Fruit fly (Drosophila melanogaster) whole organism, embryonic: ENCODE measurements around the gene Pfdn2.
A peak's percentile ranks its signal among the peaks of the same experiment; 100 is the strongest.

ENCODE experiments used
- Aef1 ChIP-seq: fragments of 200-800 bp; sonication (Bioruptor generic); IDR thresholded peaks from 3 replicates; pipeline ENCODE4 v1.3.6; 2022; ENCODE audit warnings: missing biosample characterization, missing genetic modification characterization
- Atf3 ChIP-seq: fragments of 200-800 bp; sonication (Bioruptor generic); optimal IDR thresholded peaks from 3 replicates; lab custom pipeline; 2016; ENCODE audit warnings: missing biosample characterization, missing genetic modification characterization
- CG12155 ChIP-seq: fragments of 200-800 bp; sonication (Bioruptor generic); optimal IDR thresholded peaks from 3 replicates; lab custom pipeline; 2016; ENCODE audit warnings: missing biosample characterization, missing genetic modification characterization
- CG13123 ChIP-seq: fragments of 200-800 bp; sonication (Bioruptor generic); optimal IDR thresholded peaks from 2 replicates; lab custom pipeline; 2016; ENCODE audit warnings: missing biosample characterization, missing genetic modification characterization
- CG13296 ChIP-seq: fragments of 200-800 bp; sonication (Bioruptor generic); optimal IDR thresholded peaks from 3 replicates; lab custom pipeline; 2018; ENCODE audit warnings: missing biosample characterization, mild to moderate bottlenecking, missing genetic modification characterization
- CG14860 ChIP-seq: fragments of 200-800 bp; sonication (Bioruptor generic); IDR thresholded peaks from 3 replicates; pipeline ENCODE4 v1.3.6; 2022; ENCODE audit warnings: missing biosample characterization, missing genetic modification characterization; ENCODE audit not compliant: partially characterized antibody
- CG15073 ChIP-seq: fragments of 200-800 bp; sonication (Bioruptor generic); optimal IDR thresholded peaks from 2 replicates; lab custom pipeline; 2016; ENCODE audit warnings: missing biosample characterization, missing genetic modification characterization
- CG15269 ChIP-seq: fragments of 200-800 bp; sonication (Bioruptor generic); optimal IDR thresholded peaks from 2 replicates; lab custom pipeline; 2018; ENCODE audit warnings: missing biosample characterization, mild to moderate bottlenecking, missing genetic modification characterization, moderate library complexity
- CG15601 ChIP-seq: fragments of 200-800 bp; sonication (Bioruptor generic); optimal IDR thresholded peaks from 3 replicates; lab custom pipeline; 2019; ENCODE audit warnings: missing biosample characterization, mild to moderate bottlenecking, missing genetic modification characterization, moderate library complexity
- CG16813 ChIP-seq: fragments of 200-800 bp; sonication (Bioruptor generic); IDR thresholded peaks from 3 replicates; pipeline ENCODE4 v1.3.6; 2022; ENCODE audit warnings: missing biosample characterization, missing genetic modification characterization; ENCODE audit not compliant: partially characterized antibody
- CG17359 ChIP-seq: fragments of 200-800 bp; sonication (Bioruptor generic); optimal IDR thresholded peaks from 3 replicates; lab custom pipeline; 2018; ENCODE audit warnings: missing biosample characterization, mild to moderate bottlenecking, missing genetic modification characterization, moderate library complexity
- CG2678 ChIP-seq: fragments of 200-800 bp; sonication (Bioruptor generic); optimal IDR thresholded peaks from 3 replicates; lab custom pipeline; 2019; ENCODE audit warnings: missing biosample characterization, mild to moderate bottlenecking, missing genetic modification characterization, moderate library complexity
- CG2889 ChIP-seq: fragments of 200-800 bp; sonication (Bioruptor generic); IDR thresholded peaks from 3 replicates; pipeline ENCODE4 v1.3.6; 2022; ENCODE audit warnings: missing biosample characterization, missing genetic modification characterization
- CG31224 ChIP-seq: fragments of 200-800 bp; sonication (Bioruptor generic); IDR thresholded peaks from 2 replicates; pipeline ENCODE4 v1.3.6; 2022; ENCODE audit warnings: missing biosample characterization, missing genetic modification characterization
- CG32532 ChIP-seq: fragments of 200-800 bp; sonication (Bioruptor generic); IDR thresholded peaks from 2 replicates; pipeline ENCODE4 v1.3.6; 2022; ENCODE audit warnings: missing biosample characterization, missing genetic modification characterization
- CG32767 ChIP-seq: fragments of 200-800 bp; sonication (Bioruptor generic); IDR thresholded peaks from 2 replicates; pipeline ENCODE4 v1.3.6; 2022; ENCODE audit warnings: missing biosample characterization, missing genetic modification characterization
- CG5245 ChIP-seq: fragments of 200-800 bp; sonication (Bioruptor generic); optimal IDR thresholded peaks from 3 replicates; lab custom pipeline; 2016; ENCODE audit warnings: missing biosample characterization, missing genetic modification characterization
- CG7372 ChIP-seq: fragments of 200-800 bp; sonication (Bioruptor generic); IDR thresholded peaks from 2 replicates; pipeline ENCODE4 v1.3.6; 2022; ENCODE audit warnings: missing biosample characterization, missing genetic modification characterization
- CG7839 ChIP-seq: fragments of 200-800 bp; sonication (Bioruptor generic); optimal IDR thresholded peaks from 3 replicates; lab custom pipeline; 2018; ENCODE audit warnings: missing biosample characterization, mild to moderate bottlenecking, missing genetic modification characterization, moderate library complexity
- CG7928 ChIP-seq: fragments of 200-800 bp; sonication (Bioruptor generic); optimal IDR thresholded peaks from 2 replicates; lab custom pipeline; 2017; ENCODE audit warnings: missing biosample characterization, mild to moderate bottlenecking, missing genetic modification characterization
- CG9609 ChIP-seq: fragments of 200-800 bp; sonication (Bioruptor generic); optimal IDR thresholded peaks from 3 replicates; lab custom pipeline; 2016; ENCODE audit warnings: missing biosample characterization, missing genetic modification characterization
- CG9727 ChIP-seq: fragments of 200-800 bp; sonication (Bioruptor generic); optimal IDR thresholded peaks from 3 replicates; lab custom pipeline; 2017; ENCODE audit warnings: missing biosample characterization, mild to moderate bottlenecking, missing genetic modification characterization
- CG9817 ChIP-seq: fragments of 200-800 bp; sonication (Bioruptor generic); optimal IDR thresholded peaks from 2 replicates; lab custom pipeline; 2018; ENCODE audit warnings: missing biosample characterization, mild to moderate bottlenecking, missing genetic modification characterization, moderate library complexity
- Dp ChIP-seq: fragments of 200-800 bp; sonication (Bioruptor generic); optimal IDR thresholded peaks from 2 replicates; lab custom pipeline; 2018; ENCODE audit warnings: missing biosample characterization, mild to moderate bottlenecking, missing genetic modification characterization, moderate library complexity
- Ets97D ChIP-seq: fragments of 200-800 bp; sonication (Bioruptor generic); optimal IDR thresholded peaks from 3 replicates; lab custom pipeline; 2016; ENCODE audit warnings: missing biosample characterization, missing genetic modification characterization
- Gug ChIP-seq: fragments of 200-800 bp; sonication (Bioruptor generic); IDR thresholded peaks from 4 replicates; pipeline ENCODE4 v1.3.6; 2022; ENCODE audit warnings: missing biosample characterization, missing genetic modification characterization
- Hmx ChIP-seq: fragments of 200-800 bp; sonication (Bioruptor generic); optimal IDR thresholded peaks from 2 replicates; lab custom pipeline; 2016; ENCODE audit warnings: missing biosample characterization, missing genetic modification characterization
- Lhr ChIP-seq: fragments of 200-800 bp; sonication (Bioruptor generic); optimal IDR thresholded peaks from 3 replicates; lab custom pipeline; 2017; ENCODE audit warnings: mild to moderate bottlenecking, missing biosample characterization, missing genetic modification reagents, missing genetic modification characterization
- Lpt ChIP-seq: fragments of >200 bp; optimal IDR thresholded peaks from 2 replicates; lab custom pipeline; 2018; ENCODE audit warnings: missing biosample characterization, missing genetic modification characterization
- NC2β ChIP-seq: fragments of 200-800 bp; sonication (Bioruptor generic); optimal IDR thresholded peaks from 2 replicates; lab custom pipeline; 2016; ENCODE audit warnings: missing biosample characterization, missing genetic modification characterization
- Optix ChIP-seq: fragments of 200-800 bp; sonication (Bioruptor generic); IDR thresholded peaks from 3 replicates; pipeline ENCODE4 v1.3.6; 2022; ENCODE audit warnings: missing biosample characterization, missing genetic modification characterization
- Sox102F ChIP-seq: fragments of 200-800 bp; sonication (Bioruptor generic); optimal IDR thresholded peaks from 2 replicates; lab custom pipeline; 2018; ENCODE audit warnings: missing biosample characterization, mild to moderate bottlenecking, missing genetic modification characterization, moderate library complexity
- Spps ChIP-seq: fragments of 200-800 bp; sonication (Bioruptor generic); optimal IDR thresholded peaks from 2 replicates; lab custom pipeline; 2018; ENCODE audit warnings: missing biosample characterization, mild to moderate bottlenecking, missing genetic modification characterization
- Ssrp ChIP-seq: fragments of 200-800 bp; sonication (Bioruptor generic); optimal IDR thresholded peaks from 2 replicates; lab custom pipeline; 2018; ENCODE audit warnings: missing biosample characterization, mild to moderate bottlenecking, missing genetic modification characterization, moderate library complexity
- al ChIP-seq: fragments of 200-800 bp; sonication (Bioruptor generic); IDR thresholded peaks from 2 replicates; pipeline ENCODE4 v1.3.6; 2022; ENCODE audit warnings: missing biosample characterization, missing genetic modification characterization
- bigmax ChIP-seq: fragments of 200-800 bp; sonication (Bioruptor generic); optimal IDR thresholded peaks from 2 replicates; lab custom pipeline; 2018; ENCODE audit warnings: missing biosample characterization, mild to moderate bottlenecking, missing genetic modification characterization
- crp ChIP-seq, 2 experiments: fragments of 200-800 bp; sonication (Bioruptor generic); optimal IDR thresholded peaks; 2 replicates in 1 of 2; 3 replicates in 1 of 2; lab custom pipeline; 2017; ENCODE audit warnings: missing biosample characterization in 2 of 2, missing genetic modification characterization in 2 of 2, mild to moderate bottlenecking in 1 of 2, moderate library complexity in 1 of 2
- dmrt99B ChIP-seq: fragments of 200-800 bp; sonication (Bioruptor generic); optimal IDR thresholded peaks from 2 replicates; lab custom pipeline; 2018; ENCODE audit warnings: missing biosample characterization, mild to moderate bottlenecking, missing genetic modification characterization, moderate library complexity
- en ChIP-seq: fragments of 200-800 bp; sonication (Bioruptor generic); optimal IDR thresholded peaks from 2 replicates; lab custom pipeline; 2016; ENCODE audit warnings: missing biosample characterization, missing genetic modification characterization
- eve ChIP-seq, 2 experiments: fragments of >200 bp; optimal IDR thresholded peaks; 2 replicates each; lab custom pipeline; 2017; ENCODE audit warnings: missing biosample characterization in 2 of 2, missing genetic modification characterization in 2 of 2
- inv ChIP-seq: fragments of 200-800 bp; sonication (Bioruptor generic); IDR thresholded peaks from 2 replicates; pipeline ENCODE4 v1.3.6; 2022; ENCODE audit warnings: missing biosample characterization, missing genetic modification characterization; ENCODE audit not compliant: partially characterized antibody
- org-1 ChIP-seq: fragments of 200-800 bp; sonication (Bioruptor generic); optimal IDR thresholded peaks from 2 replicates; lab custom pipeline; 2017; ENCODE audit warnings: missing biosample characterization, missing genetic modification characterization
- otp ChIP-seq: fragments of 200-800 bp; sonication (Bioruptor generic); IDR thresholded peaks from 3 replicates; pipeline ENCODE4, ENCODE4 v1.3.6; 2022; ENCODE audit warnings: missing biosample characterization, missing genetic modification characterization
- psq ChIP-seq: fragments of 200-800 bp; sonication (Bioruptor generic); optimal IDR thresholded peaks from 2 replicates; lab custom pipeline; 2017; ENCODE audit warnings: missing biosample characterization, missing genetic modification characterization
- pzg ChIP-seq: fragments of 200-800 bp; sonication (Bioruptor generic); optimal IDR thresholded peaks from 3 replicates; lab custom pipeline; 2018; ENCODE audit warnings: missing biosample characterization, mild to moderate bottlenecking, missing genetic modification characterization, moderate library complexity
- sima ChIP-seq: fragments of 200-800 bp; sonication (Bioruptor generic); optimal IDR thresholded peaks from 2 replicates; lab custom pipeline; 2016; ENCODE audit warnings: missing biosample characterization, missing genetic modification characterization
- tll ChIP-seq, 2 experiments: fragments of 200-800 bp in 1 of 2; fragments of >200 bp in 1 of 2; sonication (Bioruptor generic) in 1 of 2; optimal IDR thresholded peaks; 2 replicates each; lab custom pipeline; 2017 to 2019; ENCODE audit warnings: missing biosample characterization in 2 of 2, missing genetic modification characterization in 2 of 2, mild to moderate bottlenecking in 1 of 2, moderate library complexity in 1 of 2
- tna ChIP-seq: fragments of 200-800 bp; sonication (Bioruptor generic); IDR thresholded peaks from 2 replicates; pipeline ENCODE4 v1.3.6; 2022; ENCODE audit warnings: missing biosample characterization, missing genetic modification characterization; ENCODE audit not compliant: partially characterized antibody
- ttk ChIP-seq: fragments of 200-800 bp; sonication (Bioruptor generic); IDR thresholded peaks from 2 replicates; pipeline ENCODE4 v2.1.2; 2022; ENCODE audit warnings: missing biosample characterization, missing genetic modification characterization
- tx ChIP-seq: fragments of 200-800 bp; sonication (Bioruptor generic); optimal IDR thresholded peaks from 2 replicates; lab custom pipeline; 2016; ENCODE audit warnings: missing biosample characterization, missing genetic modification characterization

The Pfdn2 gene

dm6 chr3L:11061200-11061599, 13.0 kb downstream of the Pfdn2 start, which contains the start of the genes CG6321 and Blos2 (continued):
- TF ChIP-seq CG7928 (GFP tag; lab: Kevin White, UChicago) (no peak), dmrt99B (tag; lab: Kevin White, UChicago) (peak; percentile 87), Ets97D (peak; percentile 30), inv (GFP tag; lab: Robert Waterston, UW) (no peak), CG9727 (peak; percentile 64), al (GFP tag; lab: Robert Waterston, UW) (peak; percentile 60; the same call in 1 of the 2 replicates), Spps (tag; lab: Kevin White, UChicago) (peak; percentile 65), tna (no peak), crp (GFP tag; optimal IDR thresholded peaks at IDR 0.05; lab: Kevin White, UChicago) (peak; percentile 30 to 84), CG15073 (GFP tag; lab: Kevin White, UChicago) (no peak), CG13123 (peak; percentile 15), CG15269 (tag; lab: Kevin White, UChicago) (peak; percentile 88), Dp (GFP tag; lab: Kevin White, UChicago) (peak; percentile 50), CG7839 (tag; lab: Kevin White, UChicago) (peak; percentile 94), CG13296 (peak; percentile 77), Ssrp (peak; percentile 67), psq (GFP tag; lab: Kevin White, UChicago) (no peak), CG17359 (tag; lab: Kevin White, UChicago) (peak; percentile 84), ttk (GFP tag; lab: Robert Waterston, UW) (peak; percentile 55), Gug (0 out of 4 replicates have a peak, but pooled peaks have one; percentile 37), CG5245 (GFP tag; lab: Kevin White, UChicago) (peak; percentile 39), eve (GFP tag; optimal IDR thresholded peaks at IDR 0.05; lab: Kevin White, UChicago) (peak in 1 of 2 experiments; percentile 83), Sox102F (GFP tag; lab: Kevin White, UChicago) (peak; percentile 78), tll (GFP tag; optimal IDR thresholded peaks at IDR 0.05; lab: Kevin White, UChicago) (no peak), CG9609 (GFP tag; lab: Kevin White, UChicago) (peak; percentile 32), CG32767 (0 out of 2 replicates have a peak, but pooled peaks have one; percentile 21), Optix (GFP tag; lab: Robert Waterston, UW) (no peak), pzg (GFP tag; lab: Kevin White, UChicago) (peak; percentile 39), org-1 (GFP tag; lab: Kevin White, UChicago) (peak; percentile 63), Lhr (GFP tag; lab: Kevin White, UChicago) (peak; percentile 22), CG15601 (tag; lab: Kevin White, UChicago) (peak; percentile 68), Atf3 (GFP tag; lab: Kevin White, UChicago) (no peak), CG7372 (GFP tag; lab: Robert Waterston, UW) (no peak), Lpt (GFP tag; lab: Kevin White, UChicago) (no peak), CG16813 (GFP tag; lab: Robert Waterston, UW) (no peak), Aef1 (GFP tag; lab: Robert Waterston, UW) (peak; percentile 30; the same call in 1 of the 3 replicates), NC2β (GFP tag; lab: Kevin White, UChicago) (peak; percentile 41), CG9817 (tag; lab: Kevin White, UChicago) (peak; percentile 63), bigmax (GFP tag; lab: Kevin White, UChicago) (peak; percentile 93), CG2889 (GFP tag; lab: Robert Waterston, UW) (no peak), CG2678 (tag; lab: Kevin White, UChicago) (peak; percentile 89), CG14860 (GFP tag; lab: Robert Waterston, UW) (no peak), CG12155 (GFP tag; lab: Kevin White, UChicago) (peak; percentile 64), en (GFP tag; lab: Kevin White, UChicago) (peak; percentile 27), CG31224 (GFP tag; lab: Robert Waterston, UW) (0 out of 2 replicates have a peak, but pooled peaks have one; percentile 45), Hmx (no peak), sima (no peak), otp (GFP tag; lab: Robert Waterston, UW) (no peak), tx (GFP tag; lab: Kevin White, UChicago) (peak; percentile 3), CG32532 (peak; percentile 70; the same call in 1 of the 2 replicates)
